Worm (Caenorhabditis elegans) whole organism, L4/young adult: ENCODE results near the gene nstp-9.

Experiments used
- W03F9.2 ChIP-seq: fragments of 150-350 bp; optimal IDR thresholded peaks from 2 replicates; lab custom pipeline; 2014; ENCODE audit warnings: missing biosample characterization, missing genetic modification characterization
- dao-5 ChIP-seq: sonication (generic microtip); optimal IDR thresholded peaks from 2 replicates; lab custom pipeline; 2016; ENCODE audit warnings: missing genotype, missing genetic modification characterization, moderate library complexity, missing compliant biosample characterization
- him-1 ChIP-seq: sonication (generic microtip); optimal IDR thresholded peaks from 2 replicates; lab custom pipeline; 2016; ENCODE audit warnings: missing genotype, missing genetic modification reagents, missing genetic modification characterization, missing compliant biosample characterization

ce11 chrX:10966251-10966650 is 46.7 kb upstream of the nstp-9 start, which contains the start of gene lge-1:
- TF ChIP-seq W03F9.2 (tag; lab: Kevin White, UChicago) (no peak), him-1 (tag; lab: Kevin White, UChicago) (no peak), dao-5 (tag; lab: Kevin White, UChicago) (no peak)
